Worm (Caenorhabditis elegans) whole organism, L1 larva: ENCODE results near the gene C01G10.18.
A peak's percentile ranks its signal among the peaks of the same experiment; 100 is the strongest.
"Not testable (repeated sequence)": the region's sequence is repeated elsewhere in the genome, so short reads cannot be mapped to it uniquely, and the experiment has no call there.

Experiments
- C04F5.9 ChIP-seq: sonication (generic microtip); optimal IDR thresholded peaks from 2 replicates; lab custom pipeline; 2016; ENCODE audit warnings: missing genetic modification characterization, missing compliant biosample characterization
- F16B12.6 ChIP-seq: fragments of 150-350 bp; optimal IDR thresholded peaks from 2 replicates; lab custom pipeline; 2014; ENCODE audit warnings: missing biosample characterization, missing genetic modification characterization
- aha-1 ChIP-seq: fragments of 150-350 bp; optimal IDR thresholded peaks from 2 replicates; lab custom pipeline; 2014; ENCODE audit warnings: missing biosample characterization, missing genetic modification characterization
- aly-2 ChIP-seq: fragments of 150-350 bp; optimal IDR thresholded peaks from 2 replicates; lab custom pipeline; 2014; ENCODE audit warnings: missing biosample characterization, missing genetic modification characterization
- ceh-82 ChIP-seq, 3 experiments: fragments of 150-350 bp in 1 of 3; sonication (generic microtip) in 2 of 3; optimal IDR thresholded peaks; 2 replicates each; lab custom pipeline; 2014 to 2017; ENCODE audit warnings: missing biosample characterization in 3 of 3, missing genetic modification characterization in 3 of 3
- ceh-88 ChIP-seq: fragments of 200-800 bp; sonication (Bioruptor generic); IDR thresholded peaks from 2 replicates; pipeline ENCODE4 v1.3.6; 2022; ENCODE audit warnings: missing genetic modification characterization, missing compliant biosample characterization
- ceh-90 ChIP-seq: sonication (generic microtip); optimal IDR thresholded peaks from 2 replicates; lab custom pipeline; 2016; ENCODE audit warnings: missing genetic modification characterization, missing compliant biosample characterization
- dpl-1 ChIP-seq, 3 experiments: fragments of 150-350 bp in 2 of 3; sonication (generic microtip) in 1 of 3; optimal IDR thresholded peaks; 2 replicates each; lab custom pipeline; 2014 to 2017; ENCODE audit warnings: missing biosample characterization in 3 of 3, missing genetic modification characterization in 3 of 3, missing genetic modification reagents in 3 of 3
- efl-1 ChIP-seq, 4 experiments: fragments of 150-350 bp; optimal IDR thresholded peaks in 3 of 4; peaks in 1 of 4; 1 replicate in 1 of 4; 2 replicates in 3 of 4; lab custom pipeline; 2014; ENCODE audit warnings: missing biosample characterization in 2 of 4, missing genetic modification characterization in 2 of 4, missing genetic modification reagents in 2 of 4
- efl-3 ChIP-seq: fragments of 200-800 bp; sonication (Bioruptor generic); optimal IDR thresholded peaks from 2 replicates; lab custom pipeline; 2018; ENCODE audit warnings: mild to moderate bottlenecking, missing genetic modification characterization, missing compliant biosample characterization
- egl-27 ChIP-seq, 2 experiments: fragments of 150-350 bp in 1 of 2; sonication (generic microtip); optimal IDR thresholded peaks; 3 replicates each; lab custom pipeline; 2017 to 2018; ENCODE audit warnings: missing biosample characterization in 2 of 2, missing genetic modification characterization in 2 of 2, missing genetic modification reagents in 2 of 2
- elt-2 ChIP-seq: sonication (generic microtip); optimal IDR thresholded peaks from 2 replicates; lab custom pipeline; 2016; ENCODE audit warnings: missing genetic modification characterization, mild to moderate bottlenecking, inconsistent platforms, missing compliant biosample characterization, missing genetic modification reagents
- ets-5 ChIP-seq: fragments of 200-800 bp; sonication (Bioruptor generic); IDR thresholded peaks from 2 replicates; pipeline ENCODE4 v1.3.6; 2022; ENCODE audit warnings: missing genetic modification characterization, missing compliant biosample characterization
- fos-1 ChIP-seq: fragments of 150-350 bp; optimal IDR thresholded peaks from 2 replicates; lab custom pipeline; 2014; ENCODE audit warnings: missing biosample characterization, missing genetic modification characterization
- hlh-4 ChIP-seq: sonication (generic microtip); optimal IDR thresholded peaks from 2 replicates; lab custom pipeline; 2016; ENCODE audit warnings: mild to moderate bottlenecking, missing genetic modification characterization, missing compliant biosample characterization
- hpl-2 ChIP-seq: fragments of 150-350 bp; optimal IDR thresholded peaks from 2 replicates; lab custom pipeline; 2014; ENCODE audit warnings: missing biosample characterization, missing genetic modification reagents, missing genetic modification characterization
- irx-1 ChIP-seq: sonication (generic microtip); optimal IDR thresholded peaks from 2 replicates; lab custom pipeline; 2016; ENCODE audit warnings: missing genetic modification characterization, missing compliant biosample characterization
- lin-15B ChIP-seq: fragments of 150-350 bp; sonication (generic microtip); optimal IDR thresholded peaks from 3 replicates; lab custom pipeline; 2014; ENCODE audit warnings: missing biosample characterization, missing genetic modification characterization
- mab-9 ChIP-seq: fragments of 200-800 bp; sonication (Bioruptor generic); IDR thresholded peaks from 2 replicates; pipeline ENCODE4 v1.3.6; 2022; ENCODE audit warnings: missing genetic modification reagents, missing genetic modification characterization, missing compliant biosample characterization
- mdl-1 ChIP-seq, 2 experiments: fragments of 150-350 bp; optimal IDR thresholded peaks; 2 replicates each; lab custom pipeline; 2014 to 2017; ENCODE audit warnings: missing biosample characterization in 2 of 2, missing genetic modification characterization in 2 of 2, inconsistent platforms in 1 of 2
- mep-1 ChIP-seq: fragments of 150-350 bp; optimal IDR thresholded peaks from 2 replicates; lab custom pipeline; 2014; ENCODE audit warnings: missing biosample characterization, missing genetic modification characterization
- nhr-12 ChIP-seq: sonication (generic microtip); optimal IDR thresholded peaks from 2 replicates; lab custom pipeline; 2017; ENCODE audit warnings: missing biosample characterization, missing genetic modification characterization
- nhr-20 ChIP-seq: sonication (generic microtip); optimal IDR thresholded peaks from 2 replicates; lab custom pipeline; 2016; ENCODE audit warnings: mild to moderate bottlenecking, missing genetic modification characterization, missing compliant biosample characterization
- nhr-84 ChIP-seq: sonication (generic microtip); optimal IDR thresholded peaks from 2 replicates; lab custom pipeline; 2017; ENCODE audit warnings: missing biosample characterization, missing genetic modification characterization
- pax-3 ChIP-seq: fragments of 200-800 bp; sonication (Bioruptor generic); optimal IDR thresholded peaks from 2 replicates; lab custom pipeline; 2018; ENCODE audit warnings: mild to moderate bottlenecking, missing genetic modification characterization, moderate library complexity, missing compliant biosample characterization
- sptf-1 ChIP-seq: fragments of 150-350 bp; optimal IDR thresholded peaks from 2 replicates; lab custom pipeline; 2014; ENCODE audit warnings: missing biosample characterization, missing genetic modification characterization
- tbx-2 ChIP-seq: sonication (generic microtip); optimal IDR thresholded peaks from 2 replicates; lab custom pipeline; 2016; ENCODE audit warnings: missing genetic modification characterization, missing compliant biosample characterization
- unc-30 ChIP-seq: sonication (generic microtip); optimal IDR thresholded peaks from 2 replicates; lab custom pipeline; 2017; ENCODE audit warnings: missing biosample characterization, missing genetic modification characterization
- unc-62 ChIP-seq: fragments of 150-350 bp; optimal IDR thresholded peaks from 2 replicates; lab custom pipeline; 2014; ENCODE audit warnings: missing biosample characterization, missing genetic modification reagents, missing genetic modification characterization
- unc-86 ChIP-seq: sonication (generic microtip); optimal IDR thresholded peaks from 2 replicates; lab custom pipeline; 2016; ENCODE audit warnings: missing genetic modification characterization, missing compliant biosample characterization
- unc-98 ChIP-seq: fragments of 200-800 bp; sonication (Bioruptor generic); IDR thresholded peaks from 2 replicates; pipeline ENCODE4 v1.3.6; 2022; ENCODE audit warnings: missing genetic modification characterization, missing compliant biosample characterization
- xbp-1 ChIP-seq: sonication (generic microtip); optimal IDR thresholded peaks from 2 replicates; lab custom pipeline; 2016; ENCODE audit warnings: missing genetic modification characterization, missing compliant biosample characterization
- zag-1 ChIP-seq: fragments of 150-350 bp; optimal IDR thresholded peaks from 2 replicates; lab custom pipeline; 2014; ENCODE audit warnings: missing biosample characterization, missing genetic modification characterization
- ztf-11 ChIP-seq, 2 experiments: sonication (generic microtip); optimal IDR thresholded peaks; 2 replicates each; lab custom pipeline; 2016 to 2017; ENCODE audit warnings: missing genetic modification characterization in 2 of 2, missing biosample characterization in 1 of 2, missing compliant biosample characterization in 1 of 2

The C01G10.18 gene

ce11 chrV:15127955-15128354 lies 39.4 kb upstream of the C01G10.18 start, which contains the start of gene srr-7:
srr-7 (plus strand) TSS chrV:15128255.
- TF ChIP-seq mdl-1 (tag; optimal IDR thresholded peaks at IDR 0.05; lab: Kevin White, UChicago) (no peak), tbx-2 (no peak), mab-9 (no peak), lin-15B (tag; lab: Kevin White, UChicago) (no peak), C04F5.9 (tag; lab: Kevin White, UChicago) (no peak), ceh-90 (tag; lab: Kevin White, UChicago) (no peak), elt-2 (no peak), ets-5 (GFP tag; lab: Robert Waterston, UW) (no peak), unc-98 (GFP tag; lab: Robert Waterston, UW) (no peak), sptf-1 (tag; lab: Kevin White, UChicago) (no peak), fos-1 (tag; lab: Kevin White, UChicago) (no peak), unc-30 (tag; lab: Kevin White, UChicago) (no peak), unc-62 (no peak), ceh-82 (tag; optimal IDR thresholded peaks at IDR 0.05; lab: Kevin White, UChicago) (no peak), aly-2 (tag; lab: Kevin White, UChicago) (no peak)
- TF ChIP-seq, all 84 proteins: peak for 0

ce11 chrV:15127413-15127812 lies 38.9 kb upstream of the C01G10.18 start, which contains the start of gene srj-27:
srj-27 (minus strand) TSS chrV:15127513.
- no peak for TF ChIP-seq egl-27 (tag; optimal IDR thresholded peaks at IDR 0.05; lab: Kevin White, UChicago)
- TF ChIP-seq nhr-84 (tag; lab: Kevin White, UChicago), result no peak
- no peak for TF ChIP-seq F16B12.6 (tag; lab: Kevin White, UChicago)
- TF ChIP-seq hlh-4, result no peak
- no peak for TF ChIP-seq xbp-1
- TF ChIP-seq ceh-82 (tag; optimal IDR thresholded peaks at IDR 0.05; lab: Kevin White, UChicago), result no peak
- no peak for TF ChIP-seq hpl-2
- TF ChIP-seq efl-3 (GFP tag; lab: Kevin White, UChicago), result no peak
- no peak for TF ChIP-seq efl-1 (optimal IDR thresholded peaks at IDR 0.05; lab: Kevin White, UChicago)
- TF ChIP-seq efl-1 (GFP tag; optimal IDR thresholded peaks at IDR 0.05 in 1 of 2; lab: Kevin White, UChicago), result no peak
- TF ChIP-seq unc-62, result no peak
- TF ChIP-seq pax-3 (tag; lab: Kevin White, UChicago), result no peak
- TF ChIP-seq zag-1, result no peak
- TF ChIP-seq mep-1 (tag; lab: Kevin White, UChicago), result no peak
- TF ChIP-seq, all 84 proteins: peak for 0

- not testable (repeated sequence) for TF ChIP-seq irx-1 (tag; lab: Kevin White, UChicago); xbp-1; aly-2 (tag; lab: Kevin White, UChicago)
Observed at ce11 chrV:15125162-15125561, 36.6 kb upstream of the C01G10.18 start, which contains the start of gene ugt-30. ugt-30 (minus strand) TSS chrV:15125262.

ce11 chrV:15119517-15119916 lies 31.0 kb upstream of the C01G10.18 start, which contains the start of gene flor-1:
flor-1 (minus strand) TSS chrV:15119617.
- TF ChIP-seq aly-2 (tag; lab: Kevin White, UChicago) (no peak), nhr-20 (tag; lab: Kevin White, UChicago) (peak; percentile 18)

ce11 chrV:15115968-15116367 lies 27.5 kb upstream of the C01G10.18 start, which contains the start of gene T01G5.8:
T01G5.8 (plus strand) TSS chrV:15116268.
- TF ChIP-seq aha-1; sptf-1 (tag; lab: Kevin White, UChicago); ceh-88 (GFP tag; lab: Robert Waterston, UW): not testable (repeated sequence)

ce11 chrV:15113992-15114391 lies 25.5 kb upstream of the C01G10.18 start, which contains the start of gene T01G5.6:
T01G5.6 (minus strand) TSS chrV:15114092.
- TF ChIP-seq ztf-11 (tag; optimal IDR thresholded peaks at IDR 0.05; lab: Kevin White, UChicago) (no peak), dpl-1 (GFP tag; optimal IDR thresholded peaks at IDR 0.05; lab: Kevin White, UChicago) (no peak), egl-27 (tag; optimal IDR thresholded peaks at IDR 0.05; lab: Kevin White, UChicago) (no peak), nhr-12 (tag; lab: Kevin White, UChicago) (no peak), unc-86 (tag; lab: Kevin White, UChicago) (no peak), pax-3 (tag; lab: Kevin White, UChicago) (no peak)
